Fruit fly (Drosophila melanogaster): ENCODE results near the gene CG34300.
A peak's percentile ranks its signal among the peaks of the same experiment; 100 is the strongest.

Gene CG34300

DNA sequence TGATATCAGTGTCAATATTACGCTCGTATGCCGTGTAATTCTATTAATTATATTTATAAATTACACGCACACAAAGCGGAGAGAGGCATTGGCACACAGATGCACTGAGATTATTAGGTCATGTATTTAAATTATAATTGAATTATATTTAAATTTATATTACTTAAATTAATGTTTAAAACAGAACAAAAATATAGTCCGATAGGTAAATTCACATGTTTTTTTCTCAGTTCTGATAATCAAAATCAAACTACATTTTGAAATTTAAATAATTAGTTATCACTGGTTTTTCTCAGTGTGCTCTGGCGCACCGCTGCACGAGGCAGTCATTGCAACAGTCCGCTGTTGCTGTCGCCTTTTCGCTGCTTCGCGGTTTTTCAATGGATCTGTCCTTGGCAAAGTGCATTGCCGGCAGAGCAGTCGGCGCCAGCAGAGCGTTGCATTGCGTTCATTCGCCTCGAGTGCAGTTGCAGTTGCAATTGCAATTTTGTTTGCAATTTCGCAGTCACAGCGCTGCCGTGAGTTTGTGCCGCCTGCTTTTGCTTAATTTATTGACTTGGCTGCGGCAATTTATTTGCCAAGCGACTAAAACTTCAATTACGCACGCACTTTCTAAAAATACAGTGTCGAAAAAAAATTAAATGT is 12.8 kb downstream of the CG34300 start:
- TF ChIP-seq rn (GFP tag; IDR thresholded peaks at IDR 0.05) (peak; percentile 86), CG12605 (GFP tag; IDR thresholded peaks at IDR 0.05) (peak; percentile 96), D1 (tag; optimal IDR thresholded peaks at IDR 0.05) (peak; percentile 93), CG8301 (tag; optimal IDR thresholded peaks at IDR 0.05) (peak; percentile 91), Ets98B (GFP tag; IDR thresholded peaks at IDR 0.05) (peak; percentile 92), CG17806 (tag; optimal IDR thresholded peaks at IDR 0.05) (peak; percentile 94), CG10348 (GFP tag; IDR thresholded peaks at IDR 0.05) (peak; percentile 7; the same call in 1 of the 2 replicates), EcR (GFP tag; optimal IDR thresholded peaks at IDR 0.05) (peak; percentile 97), Pif1B (GFP tag; optimal IDR thresholded peaks at IDR 0.05) (peak; percentile 92), CG4496 (GFP tag; IDR thresholded peaks at IDR 0.05) (peak; percentile 95), CG32121 (GFP tag; IDR thresholded peaks at IDR 0.05) (peak; percentile 95), Snoo (tag; optimal IDR thresholded peaks at IDR 0.05) (peak; percentile 74), gl (tag; optimal IDR thresholded peaks at IDR 0.05) (peak; percentile 84), CG14655 (GFP tag; optimal IDR thresholded peaks at IDR 0.05) (peak; percentile 94), Pif1A (GFP tag; optimal IDR thresholded peaks at IDR 0.05) (peak; percentile 83), fd96Ca (GFP tag; IDR thresholded peaks at IDR 0.05) (peak; percentile 94), CG13204 (GFP tag; optimal IDR thresholded peaks at IDR 0.05) (peak; percentile 89), CG8159 (tag; optimal IDR thresholded peaks at IDR 0.05) (peak; percentile 97), CG34367 (tag; optimal IDR thresholded peaks at IDR 0.05) (peak; percentile 92), CG9948 (tag; optimal IDR thresholded peaks at IDR 0.05) (peak; percentile 93), CG15710 (tag; optimal IDR thresholded peaks at IDR 0.05) (peak; percentile 97)

dm6 chr3R:30289056-30289734 is 17.2 kb downstream of the CG34300 start:
- peak; percentile 17 for TF ChIP-seq CG34367 (tag; optimal IDR thresholded peaks at IDR 0.05)
- peak; percentile 52 for TF ChIP-seq CG13204 (GFP tag; optimal IDR thresholded peaks at IDR 0.05)
- peak; percentile 16 for TF ChIP-seq CG15710 (tag; optimal IDR thresholded peaks at IDR 0.05)
- TF ChIP-seq CG8159 (tag; optimal IDR thresholded peaks at IDR 0.05) = peak; percentile 41
- TF ChIP-seq gl (tag; optimal IDR thresholded peaks at IDR 0.05) = peak; percentile 50
- peak; percentile 33 for TF ChIP-seq CG17806 (tag; optimal IDR thresholded peaks at IDR 0.05)
- no peak for TF ChIP-seq fd96Ca (GFP tag; IDR thresholded peaks at IDR 0.05)
- TF ChIP-seq EcR (GFP tag; optimal IDR thresholded peaks at IDR 0.05) = peak; percentile 78
- 0 out of 2 replicates have a peak, but pooled peaks have one; percentile 13 for TF ChIP-seq CG12605 (GFP tag; IDR thresholded peaks at IDR 0.05)
- TF ChIP-seq CG9948 (tag; optimal IDR thresholded peaks at IDR 0.05) = no peak

DNA sequence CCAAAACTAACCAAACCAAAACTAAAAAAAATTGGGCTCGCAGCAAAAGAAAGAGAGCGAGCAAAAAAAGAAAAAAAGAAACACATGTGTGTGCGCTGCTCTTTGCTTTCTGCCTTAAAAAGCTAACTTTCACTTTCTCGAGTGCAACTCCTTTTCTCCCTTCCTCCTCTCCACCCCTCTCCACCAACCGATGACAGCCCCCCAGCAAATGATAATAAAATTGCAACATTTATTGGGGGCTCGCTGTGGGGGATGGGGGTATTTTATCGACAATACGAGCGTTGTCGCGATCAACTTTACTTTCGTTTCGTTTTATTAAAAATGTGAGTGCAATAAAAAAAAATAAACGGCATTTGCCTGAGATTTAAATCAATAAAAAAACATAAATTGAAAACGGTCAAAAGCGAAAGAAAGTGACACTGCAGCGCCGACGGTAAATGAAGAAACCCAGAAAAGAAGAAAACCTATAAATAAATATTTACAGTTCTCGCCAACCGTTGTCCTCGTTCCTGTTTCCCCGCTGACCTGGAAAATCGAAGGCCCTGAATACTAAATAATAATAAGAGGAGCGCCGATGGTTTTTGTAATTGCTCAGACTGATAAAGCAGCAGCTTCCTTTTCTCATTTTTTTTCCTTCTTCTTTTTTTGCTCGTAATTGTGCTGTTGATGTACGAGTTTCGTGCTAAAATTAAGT is 17.9 kb downstream of the CG34300 start:
- TF ChIP-seq CG8301 (tag; optimal IDR thresholded peaks at IDR 0.05) (no peak), Pif1B (GFP tag; optimal IDR thresholded peaks at IDR 0.05) (no peak), Ets98B (GFP tag; IDR thresholded peaks at IDR 0.05) (no peak), CG15710 (tag; optimal IDR thresholded peaks at IDR 0.05) (no peak), Snoo (tag; optimal IDR thresholded peaks at IDR 0.05) (no peak), CG32121 (GFP tag; IDR thresholded peaks at IDR 0.05) (no peak), CG17806 (tag; optimal IDR thresholded peaks at IDR 0.05) (no peak), CG10348 (GFP tag; IDR thresholded peaks at IDR 0.05) (no peak), CG9948 (tag; optimal IDR thresholded peaks at IDR 0.05) (no peak)

DNA sequence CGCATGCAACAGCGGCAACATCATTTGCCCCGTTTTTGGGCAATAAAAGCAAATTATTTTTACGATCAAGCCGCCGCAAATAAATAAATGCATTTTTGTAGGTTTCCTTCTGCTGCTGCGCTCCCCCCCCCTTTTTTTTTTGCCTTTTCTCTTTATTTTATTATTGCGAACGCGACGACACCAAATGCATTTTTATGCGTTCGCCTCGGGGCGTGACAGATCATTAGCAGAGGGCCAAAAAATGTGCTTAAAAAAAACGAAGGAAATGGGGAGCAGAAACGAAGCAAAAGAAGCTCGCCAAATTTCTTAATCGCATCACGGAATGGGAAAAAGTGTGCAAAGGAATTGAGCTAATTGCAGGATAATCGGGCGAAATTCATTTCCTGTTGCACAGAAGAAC is 19.1 kb downstream of the CG34300 start:
- TF ChIP-seq CG8301 (tag; optimal IDR thresholded peaks at IDR 0.05) (no peak), Pif1A (GFP tag; optimal IDR thresholded peaks at IDR 0.05) (no peak), CG14655 (GFP tag; optimal IDR thresholded peaks at IDR 0.05) (no peak), Snoo (tag; optimal IDR thresholded peaks at IDR 0.05) (no peak), CG15710 (tag; optimal IDR thresholded peaks at IDR 0.05) (no peak), gl (tag; optimal IDR thresholded peaks at IDR 0.05) (no peak), CG8159 (tag; optimal IDR thresholded peaks at IDR 0.05) (no peak), Ets98B (GFP tag; IDR thresholded peaks at IDR 0.05) (no peak), EcR (GFP tag; optimal IDR thresholded peaks at IDR 0.05) (no peak), CG17806 (tag; optimal IDR thresholded peaks at IDR 0.05) (no peak), CG10348 (GFP tag; IDR thresholded peaks at IDR 0.05) (no peak), CG4496 (GFP tag; IDR thresholded peaks at IDR 0.05) (no peak), Pif1B (GFP tag; optimal IDR thresholded peaks at IDR 0.05) (no peak), CG12605 (GFP tag; IDR thresholded peaks at IDR 0.05) (no peak)

dm6 chr3R:30286347-30286746 is 20.1 kb downstream of the CG34300 start:
- TF ChIP-seq Pif1A (GFP tag; optimal IDR thresholded peaks at IDR 0.05) (peak; percentile 15), CG17806 (tag; optimal IDR thresholded peaks at IDR 0.05) (peak; percentile 28), CG34367 (tag; optimal IDR thresholded peaks at IDR 0.05) (peak; percentile 9), CG14655 (GFP tag; optimal IDR thresholded peaks at IDR 0.05) (peak; percentile 46), CG8159 (tag; optimal IDR thresholded peaks at IDR 0.05) (peak; percentile 17), CG4496 (GFP tag; IDR thresholded peaks at IDR 0.05) (no peak), CG12605 (GFP tag; IDR thresholded peaks at IDR 0.05) (no peak), fd96Ca (GFP tag; IDR thresholded peaks at IDR 0.05) (0 out of 3 replicates have a peak, but pooled peaks have one; percentile 20), EcR (GFP tag; optimal IDR thresholded peaks at IDR 0.05) (no peak), CG8301 (tag; optimal IDR thresholded peaks at IDR 0.05) (no peak), CG10348 (GFP tag; IDR thresholded peaks at IDR 0.05) (no peak), Pif1B (GFP tag; optimal IDR thresholded peaks at IDR 0.05) (peak; percentile 9), CG15710 (tag; optimal IDR thresholded peaks at IDR 0.05) (peak; percentile 17), CG9948 (tag; optimal IDR thresholded peaks at IDR 0.05) (peak; percentile 12), CG32121 (GFP tag; IDR thresholded peaks at IDR 0.05) (no peak)
